Worm (Caenorhabditis elegans): ENCODE measurements around the gene M02E1.1.
"Not testable (repeated sequence)": the region's sequence is repeated elsewhere in the genome, so short reads cannot be mapped to it uniquely, and the experiment has no call there.

The M02E1.1 gene

ce11 chrX:325597-326161 is at the start of gene M02E1.1:
Gene M02E1.1, plus strand, starts transcription at chrX:326111.
- TF ChIP-seq ceh-39 (tag; optimal IDR thresholded peaks at IDR 0.05): peak; percentile 21
- no peak for TF ChIP-seq unc-39 (tag; optimal IDR thresholded peaks at IDR 0.05)
- TF ChIP-seq nhr-237 (tag; optimal IDR thresholded peaks at IDR 0.05): peak; percentile 31
- TF ChIP-seq sptf-1 (tag; optimal IDR thresholded peaks at IDR 0.05): peak; percentile 33
- TF ChIP-seq mep-1 (tag; optimal IDR thresholded peaks at IDR 0.05): peak; percentile 69
- TF ChIP-seq unc-62 (GFP tag; optimal IDR thresholded peaks at IDR 0.05): no peak
- no peak for TF ChIP-seq hlh-1 (tag; optimal IDR thresholded peaks at IDR 0.05)
- peak; percentile 36 for TF ChIP-seq ceh-83 (GFP tag; optimal IDR thresholded peaks at IDR 0.05)
- TF ChIP-seq unc-120 (tag; optimal IDR thresholded peaks at IDR 0.05; ENCODE audit: poor library complexity, severe bottlenecking): peak; percentile 16

DNA sequence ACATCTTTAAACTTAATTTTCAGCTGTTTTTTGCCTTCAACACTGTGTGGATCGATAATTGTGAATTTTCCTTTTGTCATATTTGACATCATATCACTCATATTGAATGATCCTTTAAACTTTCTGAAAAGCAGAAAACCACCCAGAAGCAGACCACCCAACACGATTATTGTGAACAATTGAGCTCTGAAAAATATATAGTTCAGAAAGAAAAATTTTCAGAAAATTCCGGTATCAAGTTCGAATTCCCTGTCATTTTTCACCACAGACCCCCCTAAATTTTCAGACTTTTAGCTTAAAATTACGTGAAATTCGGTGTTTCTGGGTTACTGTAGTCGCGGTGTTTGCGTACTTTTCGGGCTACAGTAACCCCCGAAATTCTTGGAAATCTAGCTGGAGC is 39.8 kb upstream of the M02E1.1 start, which contains the start of gene Y47C4A.1:
Gene Y47C4A.1, minus strand, starts transcription at position 101 of the 400 bp plus-strand sequence.
- not testable (repeated sequence) for TF ChIP-seq blmp-1 (tag; optimal IDR thresholded peaks at IDR 0.05); sptf-1 (tag; optimal IDR thresholded peaks at IDR 0.05); lin-32 (GFP tag; optimal IDR thresholded peaks at IDR 0.05)

DNA sequence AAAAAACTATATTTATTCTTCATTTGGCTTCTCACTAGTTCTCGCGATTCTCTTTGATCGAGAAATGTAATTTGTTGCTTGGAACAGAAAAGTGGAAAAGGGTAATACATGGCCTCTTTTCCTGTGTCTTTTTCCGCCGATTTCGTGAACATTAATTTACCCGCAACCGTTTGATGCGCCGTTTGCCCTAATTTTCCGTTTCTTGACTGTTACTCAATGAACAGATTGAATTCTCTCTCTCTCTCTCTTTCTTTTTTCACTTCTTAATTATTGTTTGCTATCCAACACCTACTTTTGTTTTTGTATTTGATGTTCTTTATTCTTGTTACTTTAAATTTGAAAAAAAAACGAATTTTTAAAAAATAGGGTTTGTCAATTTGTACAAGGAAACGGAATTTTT is 30.2 kb upstream of the M02E1.1 start:
- TF ChIP-seq unc-120 (tag; optimal IDR thresholded peaks at IDR 0.05; ENCODE audit: poor library complexity, severe bottlenecking) (no peak), snpc-4 (tag; optimal IDR thresholded peaks at IDR 0.05) (no peak), tbx-8 (GFP tag; optimal IDR thresholded peaks at IDR 0.05) (no peak), unc-62 (GFP tag; optimal IDR thresholded peaks at IDR 0.05) (no peak), lin-13 (tag; optimal IDR thresholded peaks at IDR 0.05) (no peak), nhr-12 (tag; optimal IDR thresholded peaks at IDR 0.05) (no peak), lin-32 (GFP tag; optimal IDR thresholded peaks at IDR 0.05) (no peak), pha-4 (tag; optimal IDR thresholded peaks at IDR 0.05) (no peak), nhr-76 (tag; optimal IDR thresholded peaks at IDR 0.05) (no peak), ztf-11 (tag; optimal IDR thresholded peaks at IDR 0.05) (no peak), mab-5 (tag; optimal IDR thresholded peaks at IDR 0.05) (no peak), ces-1 (GFP tag; optimal IDR thresholded peaks at IDR 0.05) (no peak), sptf-1 (tag; optimal IDR thresholded peaks at IDR 0.05) (no peak), zip-8 (tag; optimal IDR thresholded peaks at IDR 0.05) (no peak), cnd-1 (tag; optimal IDR thresholded peaks at IDR 0.05) (no peak), ham-2 (GFP tag; optimal IDR thresholded peaks at IDR 0.05) (no peak), unc-39 (tag; optimal IDR thresholded peaks at IDR 0.05) (no peak)

- no peak for TF ChIP-seq ztf-11 (tag; optimal IDR thresholded peaks at IDR 0.05)
- no peak for TF ChIP-seq M03D4.4 (tag; optimal IDR thresholded peaks at IDR 0.05)
- TF ChIP-seq mab-5 (tag; optimal IDR thresholded peaks at IDR 0.05): no peak
- no peak for TF ChIP-seq snpc-4 (tag; optimal IDR thresholded peaks at IDR 0.05)
- TF ChIP-seq ham-2 (GFP tag; optimal IDR thresholded peaks at IDR 0.05): no peak
- no peak for TF ChIP-seq nhr-237 (tag; optimal IDR thresholded peaks at IDR 0.05)
- TF ChIP-seq lin-32 (GFP tag; optimal IDR thresholded peaks at IDR 0.05): no peak
- TF ChIP-seq nhr-2 (tag; optimal IDR thresholded peaks at IDR 0.05): no peak
- TF ChIP-seq hlh-1 (tag; optimal IDR thresholded peaks at IDR 0.05): no peak
- TF ChIP-seq drap-1 (GFP tag; optimal IDR thresholded peaks at IDR 0.05): no peak
- TF ChIP-seq tbx-8 (GFP tag; optimal IDR thresholded peaks at IDR 0.05): no peak
- TF ChIP-seq ceh-39 (tag; optimal IDR thresholded peaks at IDR 0.05): no peak
- TF ChIP-seq unc-62 (GFP tag; optimal IDR thresholded peaks at IDR 0.05): no peak
- no peak for TF ChIP-seq zip-8 (tag; optimal IDR thresholded peaks at IDR 0.05)
- TF ChIP-seq nhr-12 (tag; optimal IDR thresholded peaks at IDR 0.05): no peak
- no peak for TF ChIP-seq elt-1 (tag; optimal IDR thresholded peaks at IDR 0.05; ENCODE audit: borderline replicate concordance, insufficient read depth)
- TF ChIP-seq elt-3 (tag; optimal IDR thresholded peaks at IDR 0.05): no peak
- no peak for TF ChIP-seq unc-39 (tag; optimal IDR thresholded peaks at IDR 0.05)
- TF ChIP-seq mep-1 (tag; optimal IDR thresholded peaks at IDR 0.05): no peak
Measured at ce11 chrX:296934-297333, 29.0 kb upstream of the M02E1.1 start, which contains the start of gene R57.2. Gene R57.2, plus strand, starts transcription at chrX:297234.

- TF ChIP-seq ceh-39 (tag; optimal IDR thresholded peaks at IDR 0.05): no peak
- no peak for TF ChIP-seq lin-32 (GFP tag; optimal IDR thresholded peaks at IDR 0.05)
- TF ChIP-seq ztf-11 (tag; optimal IDR thresholded peaks at IDR 0.05): no peak
- TF ChIP-seq unc-39 (tag; optimal IDR thresholded peaks at IDR 0.05): no peak
- no peak for TF ChIP-seq snpc-4 (tag; optimal IDR thresholded peaks at IDR 0.05)
- no peak for TF ChIP-seq nhr-237 (tag; optimal IDR thresholded peaks at IDR 0.05)
- no peak for TF ChIP-seq flh-1 (GFP tag; optimal IDR thresholded peaks at IDR 0.05)
- TF ChIP-seq nhr-28 (tag; optimal IDR thresholded peaks at IDR 0.05): no peak
Measured at ce11 chrX:299090-299489, 26.8 kb upstream of the M02E1.1 start.
